Fruit fly (Drosophila melanogaster) whole organism, embryonic: Measurements from ENCODE around the gene pall.

Experiments used
- Atf-2 ChIP-seq: fragments of 200-800 bp; sonication (Bioruptor generic); optimal IDR thresholded peaks from 2 replicates; lab custom pipeline; 2016; ENCODE audit warnings: missing biosample characterization, missing genetic modification characterization
- Awh ChIP-seq: fragments of 200-800 bp; sonication (Bioruptor generic); IDR thresholded peaks from 2 replicates; pipeline ENCODE4, ENCODE4 v1.3.6; 2022; ENCODE audit warnings: missing biosample characterization, missing genetic modification characterization
- CG10431 ChIP-seq: fragments of 200-800 bp; sonication (Bioruptor generic); optimal IDR thresholded peaks from 3 replicates; lab custom pipeline; 2018; ENCODE audit warnings: missing biosample characterization, mild to moderate bottlenecking, missing genetic modification characterization
- CG11085 ChIP-seq: fragments of 200-800 bp; sonication (Bioruptor generic); IDR thresholded peaks from 2 replicates; pipeline ENCODE4 v1.3.6; 2022; ENCODE audit warnings: missing biosample characterization, missing genetic modification characterization
- CG12104 ChIP-seq: fragments of 200-800 bp; sonication (Bioruptor generic); optimal IDR thresholded peaks from 3 replicates; lab custom pipeline; 2016; ENCODE audit warnings: missing biosample characterization, missing genetic modification characterization
- CG12155 ChIP-seq: fragments of 200-800 bp; sonication (Bioruptor generic); optimal IDR thresholded peaks from 3 replicates; lab custom pipeline; 2016; ENCODE audit warnings: missing biosample characterization, missing genetic modification characterization
- CG13624 ChIP-seq: fragments of 200-800 bp; sonication (Bioruptor generic); optimal IDR thresholded peaks from 2 replicates; lab custom pipeline; 2016; ENCODE audit warnings: missing biosample characterization, missing genetic modification characterization
- CG14667 ChIP-seq: fragments of 200-800 bp; sonication (Bioruptor generic); IDR thresholded peaks from 2 replicates; pipeline ENCODE4 v1.3.6; 2022; ENCODE audit warnings: missing biosample characterization, missing genetic modification characterization
- CG15269 ChIP-seq: fragments of 200-800 bp; sonication (Bioruptor generic); optimal IDR thresholded peaks from 2 replicates; lab custom pipeline; 2018; ENCODE audit warnings: missing biosample characterization, mild to moderate bottlenecking, missing genetic modification characterization, moderate library complexity
- CG17568 ChIP-seq: fragments of 200-800 bp; sonication (Bioruptor generic); optimal IDR thresholded peaks from 2 replicates; lab custom pipeline; 2018; ENCODE audit warnings: missing biosample characterization, mild to moderate bottlenecking, missing genetic modification characterization, moderate library complexity
- CG17829 ChIP-seq: fragments of 200-800 bp; optimal IDR thresholded peaks from 2 replicates; lab custom pipeline; 2019; ENCODE audit warnings: missing biosample characterization, mild to moderate bottlenecking, missing genetic modification characterization, moderate library complexity
- CG17912 ChIP-seq: fragments of 200-800 bp; sonication (Bioruptor generic); optimal IDR thresholded peaks from 2 replicates; lab custom pipeline; 2018; ENCODE audit warnings: missing biosample characterization, mild to moderate bottlenecking, missing genetic modification characterization
- CG1792 ChIP-seq: fragments of 200-800 bp; sonication (Bioruptor generic); optimal IDR thresholded peaks from 2 replicates; lab custom pipeline; 2016; ENCODE audit warnings: missing biosample characterization, missing genetic modification characterization
- CG1832 ChIP-seq: fragments of 200-800 bp; sonication (Bioruptor generic); optimal IDR thresholded peaks from 2 replicates; lab custom pipeline; 2017; ENCODE audit warnings: missing biosample characterization, mild to moderate bottlenecking, missing genetic modification characterization, inconsistent platforms
- CG30403 ChIP-seq: fragments of 200-800 bp; sonication (Bioruptor generic); optimal IDR thresholded peaks from 3 replicates; lab custom pipeline; 2016; ENCODE audit warnings: missing biosample characterization, missing genetic modification characterization
- CG31365 ChIP-seq: fragments of 200-800 bp; sonication (Bioruptor generic); optimal IDR thresholded peaks from 2 replicates; lab custom pipeline; 2018; ENCODE audit warnings: missing biosample characterization, mild to moderate bottlenecking, missing genetic modification characterization
- CG4707 ChIP-seq: fragments of 200-800 bp; sonication (Bioruptor generic); optimal IDR thresholded peaks from 2 replicates; lab custom pipeline; 2018; ENCODE audit warnings: missing biosample characterization, mild to moderate bottlenecking, missing genetic modification characterization, moderate library complexity
- CG7839 ChIP-seq: fragments of 200-800 bp; sonication (Bioruptor generic); optimal IDR thresholded peaks from 3 replicates; lab custom pipeline; 2018; ENCODE audit warnings: missing biosample characterization, mild to moderate bottlenecking, missing genetic modification characterization, moderate library complexity
- CG7963 ChIP-seq: fragments of 200-800 bp; sonication (Bioruptor generic); IDR thresholded peaks from 3 replicates; pipeline ENCODE4 v1.3.6; 2022; ENCODE audit warnings: missing biosample characterization, missing genetic modification characterization; ENCODE audit not compliant: partially characterized antibody
- CG8388 ChIP-seq: fragments of 200-800 bp; sonication (Bioruptor generic); optimal IDR thresholded peaks from 2 replicates; lab custom pipeline; 2019; ENCODE audit warnings: missing biosample characterization, mild to moderate bottlenecking, missing genetic modification characterization, moderate library complexity
- CG9609 ChIP-seq: fragments of 200-800 bp; sonication (Bioruptor generic); optimal IDR thresholded peaks from 3 replicates; lab custom pipeline; 2016; ENCODE audit warnings: missing biosample characterization, missing genetic modification characterization
- Camta ChIP-seq: fragments of 200-800 bp; sonication (Bioruptor generic); optimal IDR thresholded peaks from 2 replicates; lab custom pipeline; 2016; ENCODE audit warnings: missing biosample characterization, missing genetic modification characterization
- CoRest ChIP-seq: fragments of 200-800 bp; sonication (Bioruptor generic); optimal IDR thresholded peaks from 3 replicates; lab custom pipeline; 2018; ENCODE audit warnings: missing biosample characterization, mild to moderate bottlenecking, missing genetic modification characterization, moderate library complexity
- D19B ChIP-seq: fragments of 200-800 bp; sonication (Bioruptor generic); optimal IDR thresholded peaks from 2 replicates; lab custom pipeline; 2017; ENCODE audit warnings: missing biosample characterization, mild to moderate bottlenecking, missing genetic modification characterization
- Drgx ChIP-seq: fragments of 200-800 bp; sonication (Bioruptor generic); IDR thresholded peaks from 2 replicates; pipeline ENCODE4 v1.3.6; 2022; ENCODE audit warnings: missing biosample characterization, missing genetic modification characterization
- Gsc ChIP-seq: fragments of 200-800 bp; sonication (Bioruptor generic); IDR thresholded peaks from 2 replicates; pipeline ENCODE4 v1.3.6; 2022; ENCODE audit warnings: missing biosample characterization, missing genetic modification characterization
- HLH54F ChIP-seq: fragments of 200-800 bp; sonication (Bioruptor generic); optimal IDR thresholded peaks from 3 replicates; lab custom pipeline; 2016; ENCODE audit warnings: missing biosample characterization, missing genetic modification characterization
- Hr3 ChIP-seq: fragments of 200-800 bp; sonication (Bioruptor generic); optimal IDR thresholded peaks from 3 replicates; lab custom pipeline; 2016; ENCODE audit warnings: missing biosample characterization, missing genetic modification characterization
- Oaz ChIP-seq: fragments of 200-800 bp; sonication (Bioruptor generic); IDR thresholded peaks from 2 replicates; pipeline ENCODE4 v1.3.6; 2022; ENCODE audit warnings: missing biosample characterization, missing genetic modification characterization
- Taf1 ChIP-seq: fragments of 200-800 bp; sonication (Bioruptor generic); IDR thresholded peaks from 2 replicates; pipeline ENCODE4 v1.3.6; 2022; ENCODE audit warnings: missing biosample characterization, missing genetic modification characterization
- ac ChIP-seq: fragments of 200-800 bp; sonication (Bioruptor generic); optimal IDR thresholded peaks from 3 replicates; lab custom pipeline; 2017; ENCODE audit warnings: missing biosample characterization, mild to moderate bottlenecking, missing genetic modification characterization
- az2 ChIP-seq: fragments of 200-800 bp; sonication (Bioruptor generic); optimal IDR thresholded peaks from 3 replicates; lab custom pipeline; 2016; ENCODE audit warnings: missing biosample characterization, missing genetic modification characterization
- cg ChIP-seq: fragments of 200-800 bp; sonication (Bioruptor generic); optimal IDR thresholded peaks from 3 replicates; lab custom pipeline; 2019; ENCODE audit warnings: missing biosample characterization, mild to moderate bottlenecking, missing genetic modification characterization, moderate library complexity
- chif ChIP-seq, 2 experiments: fragments of 200-800 bp; sonication (Bioruptor generic); optimal IDR thresholded peaks; 3 replicates each; lab custom pipeline; 2016; ENCODE audit warnings: missing biosample characterization in 2 of 2, missing genetic modification characterization in 2 of 2
- crp ChIP-seq, 2 experiments: fragments of 200-800 bp; sonication (Bioruptor generic); optimal IDR thresholded peaks; 2 replicates in 1 of 2; 3 replicates in 1 of 2; lab custom pipeline; 2017; ENCODE audit warnings: missing biosample characterization in 2 of 2, missing genetic modification characterization in 2 of 2, mild to moderate bottlenecking in 1 of 2, moderate library complexity in 1 of 2
- dysf ChIP-seq: fragments of 200-800 bp; sonication (Bioruptor generic); IDR thresholded peaks from 3 replicates; pipeline ENCODE4 v1.3.6; 2022; ENCODE audit warnings: missing biosample characterization, missing genetic modification characterization
- ems ChIP-seq: fragments of 200-800 bp; sonication (Bioruptor generic); optimal IDR thresholded peaks from 3 replicates; lab custom pipeline; 2016; ENCODE audit warnings: missing biosample characterization, missing genetic modification characterization
- esg ChIP-seq: fragments of 200-800 bp; sonication (Bioruptor generic); conservative IDR thresholded peaks from 2 replicates; pipeline ENCODE4 v1.3.6; 2022; ENCODE audit warnings: missing biosample characterization, missing genetic modification characterization
- ftz-f1 ChIP-seq: fragments of 200-800 bp; sonication (Bioruptor generic); optimal IDR thresholded peaks from 2 replicates; lab custom pipeline; 2016; ENCODE audit warnings: missing biosample characterization, missing genetic modification characterization
- lmd ChIP-seq: fragments of 200-800 bp; sonication (Bioruptor generic); IDR thresholded peaks from 2 replicates; pipeline ENCODE4 v1.3.6; 2022; ENCODE audit warnings: missing biosample characterization, missing genetic modification characterization
- oc ChIP-seq: fragments of 200-800 bp; sonication (Bioruptor generic); optimal IDR thresholded peaks from 2 replicates; lab custom pipeline; 2018; ENCODE audit warnings: missing biosample characterization, mild to moderate bottlenecking, missing genetic modification characterization, moderate library complexity
- onecut ChIP-seq: fragments of 200-800 bp; sonication (Bioruptor generic); IDR thresholded peaks from 2 replicates; pipeline ENCODE4 v1.3.6; 2022; ENCODE audit warnings: missing biosample characterization, missing genetic modification characterization
- peb ChIP-seq: fragments of 200-800 bp; sonication (Bioruptor generic); IDR thresholded peaks from 2 replicates; pipeline ENCODE4 v1.3.6; 2022; ENCODE audit warnings: missing biosample characterization, missing genetic modification characterization
- pum ChIP-seq: fragments of 200-800 bp; sonication (Bioruptor generic); optimal IDR thresholded peaks from 2 replicates; lab custom pipeline; 2016; ENCODE audit warnings: missing biosample characterization, missing genetic modification characterization
- sd ChIP-seq: fragments of 200-800 bp; sonication (Bioruptor generic); optimal IDR thresholded peaks from 3 replicates; lab custom pipeline; 2018; ENCODE audit warnings: missing biosample characterization, mild to moderate bottlenecking, missing genetic modification characterization, moderate library complexity
- sr ChIP-seq: fragments of 200-800 bp; sonication (Bioruptor generic); IDR thresholded peaks from 3 replicates; pipeline ENCODE4 v1.3.6; 2022; ENCODE audit warnings: missing biosample characterization, missing genetic modification characterization
- tll ChIP-seq, 2 experiments: fragments of 200-800 bp in 1 of 2; fragments of >200 bp in 1 of 2; sonication (Bioruptor generic) in 1 of 2; optimal IDR thresholded peaks; 2 replicates each; lab custom pipeline; 2017 to 2019; ENCODE audit warnings: missing biosample characterization in 2 of 2, missing genetic modification characterization in 2 of 2, mild to moderate bottlenecking in 1 of 2, moderate library complexity in 1 of 2
- ttk ChIP-seq: fragments of 200-800 bp; sonication (Bioruptor generic); IDR thresholded peaks from 2 replicates; pipeline ENCODE4 v2.1.2; 2022; ENCODE audit warnings: missing biosample characterization, missing genetic modification characterization
- usp ChIP-seq: fragments of >200 bp; optimal IDR thresholded peaks from 2 replicates; lab custom pipeline; 2017; ENCODE audit warnings: missing biosample characterization, missing genetic modification characterization
- vfl ChIP-seq: fragments of 200-800 bp; sonication (Bioruptor generic); optimal IDR thresholded peaks from 2 replicates; lab custom pipeline; 2016; ENCODE audit warnings: missing biosample characterization, missing genetic modification characterization
- yki ChIP-seq: fragments of >200 bp; optimal IDR thresholded peaks from 3 replicates; lab custom pipeline; 2018
- zf30C ChIP-seq: fragments of 200-800 bp; sonication (Bioruptor generic); optimal IDR thresholded peaks from 3 replicates; lab custom pipeline; 2018; ENCODE audit warnings: missing biosample characterization, mild to moderate bottlenecking, missing genetic modification characterization

pall gene

dm6 chr3L:9508653-9509036 lies 21.1 kb upstream of the pall start (continued):
- peak; percentile 44 for TF ChIP-seq lmd (GFP tag; lab: Robert Waterston, UW)
- no peak for TF ChIP-seq chif (GFP tag; optimal IDR thresholded peaks at IDR 0.05; lab: Kevin White, UChicago)
- no peak for TF ChIP-seq CG13624
- no peak for TF ChIP-seq Taf1 (GFP tag; lab: Robert Waterston, UW)
- TF ChIP-seq dysf, result no peak
- TF ChIP-seq CG8388 (GFP tag; lab: Kevin White, UChicago), result peak; percentile 72
- TF ChIP-seq crp (GFP tag; optimal IDR thresholded peaks at IDR 0.05; lab: Kevin White, UChicago), result peak in 1 of 2 experiments; percentile 6
- peak; percentile 29; the same call in 1 of the 2 replicates for TF ChIP-seq Drgx (GFP tag; lab: Robert Waterston, UW)
- TF ChIP-seq CG1832 (GFP tag; lab: Kevin White, UChicago), result no peak
- TF ChIP-seq CG31365 (tag; lab: Kevin White, UChicago), result no peak
- TF ChIP-seq oc, result no peak
- no peak for TF ChIP-seq onecut (GFP tag; lab: Robert Waterston, UW)
- no peak for TF ChIP-seq CG12155 (GFP tag; lab: Kevin White, UChicago)
- no peak for TF ChIP-seq CG17912 (GFP tag; lab: Kevin White, UChicago)
- no peak for TF ChIP-seq ac
- TF ChIP-seq CG7963 (GFP tag; lab: Robert Waterston, UW), result no peak
- no peak for TF ChIP-seq Camta (GFP tag; lab: Kevin White, UChicago)
- no peak for TF ChIP-seq CG11085 (GFP tag; lab: Robert Waterston, UW)
- 0 out of 2 replicates have a peak, but pooled peaks have one; percentile 13 for TF ChIP-seq esg (GFP tag; lab: Robert Waterston, UW)
- peak; percentile 57; the same call in 1 of the 2 replicates for TF ChIP-seq ttk (GFP tag; lab: Robert Waterston, UW)
- TF ChIP-seq yki (lab: Kevin White, UChicago), result no peak
- peak; percentile 71 for TF ChIP-seq CG7839 (tag; lab: Kevin White, UChicago)
- no peak for TF ChIP-seq vfl (GFP tag; lab: Kevin White, UChicago)
- TF ChIP-seq CG4707 (GFP tag; lab: Kevin White, UChicago), result no peak
- TF ChIP-seq CG14667 (GFP tag; lab: Robert Waterston, UW), result no peak
- TF ChIP-seq pum (GFP tag; lab: Kevin White, UChicago), result no peak
- no peak for TF ChIP-seq ftz-f1 (GFP tag; lab: Kevin White, UChicago)
- TF ChIP-seq Awh, result no peak
- no peak for TF ChIP-seq HLH54F
- TF ChIP-seq usp (GFP tag; lab: Kevin White, UChicago), result no peak
- TF ChIP-seq zf30C (GFP tag; lab: Kevin White, UChicago), result no peak
- no peak for TF ChIP-seq cg
- TF ChIP-seq az2, result peak; percentile 12
- TF ChIP-seq Oaz (GFP tag; lab: Robert Waterston, UW), result no peak
- no peak for TF ChIP-seq CG9609
- peak; percentile 53 for TF ChIP-seq Hr3 (GFP tag; lab: Kevin White, UChicago)
- no peak for TF ChIP-seq ems
- TF ChIP-seq peb (GFP tag; lab: Robert Waterston, UW), result no peak
- TF ChIP-seq Atf-2 (GFP tag; lab: Kevin White, UChicago), result no peak
- TF ChIP-seq Gsc (GFP tag; lab: Robert Waterston, UW), result no peak
- no peak for TF ChIP-seq sr (GFP tag; lab: Robert Waterston, UW)
- no peak for TF ChIP-seq CG12104 (GFP tag; lab: Kevin White, UChicago)
- no peak for TF ChIP-seq sd (tag; lab: Kevin White, UChicago)
- peak; percentile 22 for TF ChIP-seq CG30403 (GFP tag; lab: Kevin White, UChicago)
- peak; percentile 61 for TF ChIP-seq CG17829 (tag; lab: Kevin White, UChicago)
- no peak for TF ChIP-seq CG1792 (GFP tag; lab: Kevin White, UChicago)
- no peak for TF ChIP-seq CG17568
- TF ChIP-seq CoRest, result peak; percentile 61
- TF ChIP-seq CG15269 (tag; lab: Kevin White, UChicago), result peak; percentile 70
- TF ChIP-seq D19B, result peak; percentile 97
- no peak for TF ChIP-seq CG10431
- no peak for TF ChIP-seq tll (GFP tag; optimal IDR thresholded peaks at IDR 0.05; lab: Kevin White, UChicago)
